Fruit fly (Drosophila melanogaster): ENCODE measurements around the gene PK2-R1.

PK2-R1 gene

DNA sequence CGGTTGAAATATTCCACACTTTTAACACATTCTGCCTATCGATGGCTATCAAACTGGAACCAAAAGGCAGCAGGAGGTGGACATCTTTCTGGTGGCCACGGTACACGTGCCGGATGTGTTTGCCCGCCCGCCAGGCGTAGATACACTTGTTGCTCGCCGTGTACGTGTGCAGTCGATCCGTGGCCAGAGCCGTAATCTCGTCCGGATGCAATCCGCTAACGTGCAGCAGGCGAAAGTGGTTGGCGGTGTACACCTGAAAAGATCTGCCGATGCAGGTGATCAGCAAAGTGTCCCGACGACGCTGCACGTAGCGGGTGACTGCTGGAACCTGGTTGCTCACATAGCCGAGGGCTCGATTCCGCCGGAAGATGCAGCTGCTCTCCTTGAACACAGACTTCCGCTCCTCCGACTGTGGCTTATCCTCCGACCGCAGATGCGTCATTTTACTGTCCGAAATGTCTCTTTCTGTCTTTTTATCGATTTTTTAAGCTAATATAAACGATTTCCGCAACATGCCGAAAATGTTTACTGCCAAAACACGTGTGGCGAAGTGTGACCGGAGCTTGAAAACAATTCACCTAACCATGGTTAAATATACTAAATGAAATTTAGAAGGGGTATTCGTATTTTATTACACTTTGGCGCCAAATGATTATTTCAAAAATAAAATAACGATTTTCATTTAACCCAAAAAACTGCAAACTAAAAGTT is 50.2 kb downstream of the PK2-R1 start, which contains the start of gene CG9799 (continued):
- TF ChIP-seq Doc2 (GFP tag; IDR thresholded peaks at IDR 0.05) (no peak), CG3847 (GFP tag; IDR thresholded peaks at IDR 0.05) (peak; percentile 7; the same call in 1 of the 2 replicates), unc-4 (GFP tag; IDR thresholded peaks at IDR 0.05; ENCODE audit: partially characterized antibody) (peak; percentile 44; the same call in 1 of the 2 replicates), bbx (GFP tag; IDR thresholded peaks at IDR 0.05; ENCODE audit: partially characterized antibody) (0 out of 2 replicates have a peak, but pooled peaks have one; percentile 26), CG10267 (tag; optimal IDR thresholded peaks at IDR 0.05) (peak; percentile 22), dm (GFP tag; optimal IDR thresholded peaks at IDR 0.05) (peak; percentile 92), Doc3 (GFP tag; IDR thresholded peaks at IDR 0.05; ENCODE audit: partially characterized antibody) (no peak), hbn (GFP tag; IDR thresholded peaks at IDR 0.05; ENCODE audit: partially characterized antibody) (no peak), bigmax (GFP tag; optimal IDR thresholded peaks at IDR 0.05) (no peak), twi (tag; optimal IDR thresholded peaks at IDR 0.05) (peak; percentile 79), Dp (GFP tag; optimal IDR thresholded peaks at IDR 0.05) (peak; percentile 92), p53 (GFP tag; optimal IDR thresholded peaks at IDR 0.05) (no peak), scrt (GFP tag; optimal IDR thresholded peaks at IDR 0.05) (peak; percentile 9), nmo (GFP tag; optimal IDR thresholded peaks at IDR 0.05) (no peak), CG15514 (GFP tag; optimal IDR thresholded peaks at IDR 0.05) (no peak), CG15073 (GFP tag; optimal IDR thresholded peaks at IDR 0.05) (no peak), ATbp (GFP tag; optimal IDR thresholded peaks at IDR 0.05) (no peak), repo (GFP tag; optimal IDR thresholded peaks at IDR 0.05) (no peak), mld (GFP tag; IDR thresholded peaks at IDR 0.05; ENCODE audit: partially characterized antibody) (0 out of 3 replicates have a peak, but pooled peaks have one; percentile 14), CG11093 (GFP tag; IDR thresholded peaks at IDR 0.05) (0 out of 3 replicates have a peak, but pooled peaks have one; percentile 44), CG2889 (GFP tag; IDR thresholded peaks at IDR 0.05) (0 out of 3 replicates have a peak, but pooled peaks have one; percentile 14), YL-1 (GFP tag; optimal IDR thresholded peaks at IDR 0.05) (peak; percentile 66), Adf1 (GFP tag; IDR thresholded peaks at IDR 0.05) (no peak), Ets97D (GFP tag; optimal IDR thresholded peaks at IDR 0.05) (peak; percentile 41), HmgZ (tag; optimal IDR thresholded peaks at IDR 0.05) (peak; percentile 4), CG32532 (GFP tag; IDR thresholded peaks at IDR 0.05) (peak; percentile 56), pzg (GFP tag; optimal IDR thresholded peaks at IDR 0.05) (peak; percentile 72), stwl (tag; optimal IDR thresholded peaks at IDR 0.05) (peak; percentile 63), CG2120 (GFP tag; optimal IDR thresholded peaks at IDR 0.05) (no peak), CG10431 (GFP tag; optimal IDR thresholded peaks at IDR 0.05) (no peak), trem (tag; optimal IDR thresholded peaks at IDR 0.05) (peak; percentile 32), CG9797 (GFP tag; optimal IDR thresholded peaks at IDR 0.05) (peak; percentile 90), CG13287 (GFP tag; IDR thresholded peaks at IDR 0.05; ENCODE audit: partially characterized antibody) (peak; percentile 46; the same call in 1 of the 2 replicates), Med (GFP tag) (peak; percentile 59), CG3838 (GFP tag; optimal IDR thresholded peaks at IDR 0.05) (no peak), fd64A (GFP tag; optimal IDR thresholded peaks at IDR 0.05) (no peak), CG17612 (GFP tag; IDR thresholded peaks at IDR 0.05) (0 out of 2 replicates have a peak, but pooled peaks have one; percentile 10), bcd (GFP tag; optimal IDR thresholded peaks at IDR 0.05) (no peak), disco-r (GFP tag; optimal IDR thresholded peaks at IDR 0.05) (no peak)

DNA sequence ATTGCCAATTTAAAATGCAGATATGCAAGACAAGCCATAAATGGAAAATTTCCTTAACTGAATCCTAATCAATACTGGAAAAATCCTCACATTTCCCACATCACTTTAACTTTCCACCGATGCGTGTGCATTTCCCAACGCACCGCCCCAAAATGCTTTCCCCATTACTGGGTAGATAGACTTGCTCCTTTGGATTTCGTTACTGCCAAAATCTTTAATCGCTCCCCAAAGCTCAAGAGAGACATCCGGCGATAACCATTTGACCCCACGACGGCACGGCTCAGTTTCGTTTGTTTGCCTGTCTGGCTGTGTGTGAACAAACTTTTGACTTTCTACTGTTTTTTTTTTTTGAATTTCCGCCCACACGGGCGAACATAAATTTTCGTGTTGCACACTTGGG is 52.4 kb downstream of the PK2-R1 start:
- no peak for TF ChIP-seq CG11247 (GFP tag; IDR thresholded peaks at IDR 0.05)
- TF ChIP-seq CG9797 (GFP tag; optimal IDR thresholded peaks at IDR 0.05): no peak
- TF ChIP-seq pnt (GFP tag; optimal IDR thresholded peaks at IDR 0.05): no peak
- no peak for TF ChIP-seq MBD-R2 (GFP tag; IDR thresholded peaks at IDR 0.05)
- no peak for TF ChIP-seq chn (GFP tag; optimal IDR thresholded peaks at IDR 0.05)
- no peak for TF ChIP-seq CG17385 (GFP tag; optimal IDR thresholded peaks at IDR 0.05)
- TF ChIP-seq CG9609 (GFP tag; optimal IDR thresholded peaks at IDR 0.05): no peak
- no peak for TF ChIP-seq sug (tag; optimal IDR thresholded peaks at IDR 0.05)
- TF ChIP-seq Camta (GFP tag; optimal IDR thresholded peaks at IDR 0.05): no peak
- no peak for TF ChIP-seq CG31441 (GFP tag; IDR thresholded peaks at IDR 0.05)
- TF ChIP-seq NFAT (GFP tag; IDR thresholded peaks at IDR 0.05): no peak
- TF ChIP-seq CG11456 (GFP tag; IDR thresholded peaks at IDR 0.05): no peak
- TF ChIP-seq BtbVII (GFP tag; optimal IDR thresholded peaks at IDR 0.05): no peak

Measured in whole organism, embryonic.